Fruit fly (Drosophila melanogaster) whole organism, prepupa: Measurements from ENCODE around the gene CG2712.

Experiments
- CG8319 ChIP-seq: fragments of 200-800 bp; sonication (Bioruptor generic); optimal IDR thresholded peaks from 3 replicates; lab custom pipeline; 2016; ENCODE audit warnings: missing biosample characterization, missing genetic modification characterization
- acj6 ChIP-seq: fragments of 200-800 bp; sonication (Bioruptor generic); optimal IDR thresholded peaks from 3 replicates; lab custom pipeline; 2016; ENCODE audit warnings: missing biosample characterization, missing genetic modification characterization
- spab ChIP-seq: fragments of 200-800 bp; sonication (Bioruptor generic); optimal IDR thresholded peaks from 2 replicates; lab custom pipeline; 2017; ENCODE audit warnings: missing biosample characterization, mild to moderate bottlenecking, missing genetic modification characterization, missing genetic modification reagents

dm6 chrX:2720122-2720521 lies 12.1 kb upstream of the CG2712 start, which contains the start of gene CG2701:
- no peak for TF ChIP-seq CG8319 (GFP tag; lab: Kevin White, UChicago)
- no peak for TF ChIP-seq acj6 (GFP tag; lab: Kevin White, UChicago)
- TF ChIP-seq spab, result no peak
